Fruit fly (Drosophila melanogaster) Kc167 (cell line): ENCODE measurements around the gene anchor.

ENCODE experiments used
- h ChIP-seq: fragments of >200 bp; optimal IDR thresholded peaks from 3 replicates; lab custom pipeline; 2018; ENCODE audit warnings: missing external identifiers
- psq ChIP-seq: fragments of >200 bp; optimal IDR thresholded peaks from 2 replicates; lab custom pipeline; 2017; ENCODE audit warnings: missing external identifiers
- ttk ChIP-seq: sonication (Bioruptor generic); optimal IDR thresholded peaks from 2 replicates; lab custom pipeline; 2017; ENCODE audit warnings: missing external identifiers

- TF ChIP-seq ttk (lab: Kevin White, UChicago), result no peak
- no peak for TF ChIP-seq psq
- TF ChIP-seq h, result no peak
These were observed 43.5 kb downstream of the anchor start for dm6 chr3L:17665084-17665576.
